Worm (Caenorhabditis elegans) whole organism, early embryonic: ENCODE measurements around the gene R05G9.1.
A peak's percentile ranks its signal among the peaks of the same experiment; 100 is the strongest.

Source experiments
- F13C5.2 ChIP-seq: sonication (generic microtip); optimal IDR thresholded peaks from 2 replicates; lab custom pipeline; 2017; ENCODE audit warnings: mild to moderate bottlenecking, missing genetic modification characterization, inconsistent platforms, missing compliant biosample characterization
- aly-1 ChIP-seq: sonication (generic microtip); optimal IDR thresholded peaks from 2 replicates; lab custom pipeline; 2016; ENCODE audit warnings: missing genetic modification characterization, missing compliant biosample characterization
- ama-1 ChIP-seq: fragments of 150-350 bp; optimal IDR thresholded peaks from 2 replicates; lab custom pipeline; 2014
- ceh-36 ChIP-seq: sonication (generic microtip); optimal IDR thresholded peaks from 2 replicates; lab custom pipeline; 2016; ENCODE audit warnings: missing genetic modification characterization, inconsistent platforms, missing compliant biosample characterization
- scrt-1 ChIP-seq: fragments of 200-800 bp; sonication (Bioruptor generic); IDR thresholded peaks from 2 replicates; pipeline ENCODE4 v1.3.6; 2022; ENCODE audit warnings: missing genetic modification characterization, missing compliant biosample characterization
- tbx-37 ChIP-seq: fragments of 200-800 bp; sonication (Bioruptor generic); conservative IDR thresholded peaks from 2 replicates; pipeline ENCODE4 v1.3.6; 2022; ENCODE audit warnings: missing genetic modification reagents, missing genetic modification characterization, missing compliant biosample characterization
- tra-4 ChIP-seq: sonication (generic microtip); optimal IDR thresholded peaks from 2 replicates; lab custom pipeline; 2017; ENCODE audit warnings: missing genetic modification characterization, missing compliant biosample characterization

DNA sequence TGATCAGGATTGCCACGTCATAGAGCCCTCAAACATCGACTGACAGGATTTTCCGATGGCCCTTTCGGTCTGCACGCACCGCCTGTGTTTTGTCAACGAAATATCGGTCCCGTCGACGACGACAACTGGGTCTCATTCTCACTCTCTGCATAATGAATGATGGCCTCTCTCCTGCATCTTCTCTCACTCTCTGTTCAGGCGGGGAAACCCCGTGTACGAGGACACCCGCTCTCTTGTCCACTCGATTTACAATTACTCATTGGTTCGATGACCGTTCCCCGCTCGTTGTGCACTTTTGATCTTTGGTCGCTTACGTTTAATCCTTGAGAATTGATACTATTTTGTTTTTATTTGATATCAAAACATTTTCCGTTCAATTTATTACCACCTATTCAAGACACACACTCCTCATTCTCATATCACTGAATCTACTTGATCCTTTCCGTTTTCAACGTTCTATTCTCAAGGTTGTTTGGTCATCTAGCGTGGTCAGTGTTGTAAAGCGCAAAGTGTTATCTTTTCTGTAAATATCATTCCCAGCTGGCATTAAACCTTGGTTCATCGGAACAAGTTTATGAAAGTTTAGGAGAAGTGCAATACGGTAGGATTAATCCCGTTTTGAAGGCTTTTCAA, 19.8 kb downstream of the R05G9.1 start:
- TF ChIP-seq ama-1 (lab: Kevin White, UChicago), result no peak
- TF ChIP-seq tra-4, result no peak
- no peak for TF ChIP-seq F13C5.2 (tag; lab: Kevin White, UChicago)
- no peak for TF ChIP-seq ceh-36 (tag; lab: Kevin White, UChicago)
- peak; percentile 53 for TF ChIP-seq aly-1
- TF ChIP-seq tbx-37, result no peak; the same call in 1 of the 2 replicates
- TF ChIP-seq scrt-1 (GFP tag; lab: Robert Waterston, UW), result no peak
